Worm (Caenorhabditis elegans): ENCODE data around the gene crn-2.

The crn-2 gene

DNA sequence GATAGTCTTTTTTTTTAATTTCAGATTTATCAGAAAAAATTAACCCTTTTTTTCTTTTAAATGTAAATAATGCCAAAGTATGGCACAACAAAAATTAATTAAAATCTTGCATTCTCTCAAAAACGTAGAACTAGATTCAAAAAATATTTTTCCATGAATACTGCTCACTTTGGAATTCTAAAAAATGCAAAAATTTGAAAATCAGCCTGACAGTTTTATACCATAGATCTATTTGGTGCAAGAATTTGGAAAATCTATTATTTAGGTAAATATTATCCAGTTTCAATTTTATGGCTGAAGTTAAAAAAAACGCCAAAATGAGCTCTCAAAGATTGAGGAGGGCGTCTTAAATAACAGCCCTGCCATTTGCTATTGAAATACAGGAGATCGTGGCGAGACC lies 14.7 kb upstream of the crn-2 start:
- TF ChIP-seq aha-1 (tag) = peak; percentile 94
- no peak for TF ChIP-seq gei-8 (GFP tag; optimal IDR thresholded peaks at IDR 0.05)

DNA sequence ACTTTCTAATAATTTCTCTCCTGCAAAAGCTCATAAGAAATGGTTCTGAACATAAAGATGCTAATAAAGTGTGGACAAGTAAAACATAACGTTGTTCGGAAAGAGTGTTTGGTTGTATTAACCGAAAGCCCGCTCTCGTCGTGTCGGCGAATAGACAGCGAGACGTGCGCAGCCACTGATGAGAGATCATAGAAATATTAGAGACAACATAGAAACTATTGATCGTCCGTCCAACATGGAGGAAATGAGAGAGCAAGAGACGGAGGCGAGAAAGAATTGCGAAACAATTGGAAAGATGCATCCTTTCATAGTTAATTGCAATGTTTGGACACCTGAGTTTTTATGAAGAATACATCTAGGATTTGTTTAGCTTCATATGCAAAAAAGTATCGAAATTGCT lies 13.9 kb upstream of the crn-2 start:
- TF ChIP-seq hif-1 (tag; optimal IDR thresholded peaks at IDR 0.05) (peak in 1 of 2 experiments; percentile 13), hlh-30 (tag; optimal IDR thresholded peaks at IDR 0.05; ENCODE audit: insufficient read depth) (peak; percentile 41), dve-1 (tag; optimal IDR thresholded peaks at IDR 0.05; ENCODE audit: insufficient read depth) (peak; percentile 71), nhr-11 (tag; optimal IDR thresholded peaks at IDR 0.05) (peak; percentile 3), nhr-6 (tag; optimal IDR thresholded peaks at IDR 0.05) (peak; percentile 24), dpl-1 (GFP tag; optimal IDR thresholded peaks at IDR 0.05) (peak; percentile 43), Y48G9A.11 (GFP tag; IDR thresholded peaks at IDR 0.05) (no peak), hlh-11 (tag; optimal IDR thresholded peaks at IDR 0.05) (peak; percentile 40), lin-29 (GFP tag; IDR thresholded peaks at IDR 0.05) (no peak), mep-1 (tag; optimal IDR thresholded peaks at IDR 0.05) (peak; percentile 71), nhr-28 (tag; optimal IDR thresholded peaks at IDR 0.05) (peak; percentile 49), daf-12 (tag; optimal IDR thresholded peaks at IDR 0.05) (no peak), lsy-2 (tag; optimal IDR thresholded peaks at IDR 0.05) (peak; percentile 41 to 81), lir-3 (tag; optimal IDR thresholded peaks at IDR 0.05) (no peak), lin-39 (tag; optimal IDR thresholded peaks at IDR 0.05) (no peak), nhr-237 (tag; optimal IDR thresholded peaks at IDR 0.05) (no peak), mes-2 (tag; optimal IDR thresholded peaks at IDR 0.05; ENCODE audit: poor library complexity, severe bottlenecking) (peak; percentile 71), aha-1 (tag) (peak; percentile 76), ama-1 (optimal IDR thresholded peaks at IDR 0.05) (no peak), dmd-8 (GFP tag; IDR thresholded peaks at IDR 0.05) (no peak), daf-19 (GFP tag; conservative IDR thresholded peaks at IDR 0.05) (no peak), hmg-1.1 (GFP tag; IDR thresholded peaks at IDR 0.05) (peak; percentile 73), rbr-2 (tag; optimal IDR thresholded peaks at IDR 0.05) (peak; percentile 48), daf-16 (GFP tag; optimal IDR thresholded peaks at IDR 0.05) (no peak), daf-16 (tag; optimal IDR thresholded peaks at IDR 0.05) (peak; percentile 62), egl-43 (GFP tag; IDR thresholded peaks at IDR 0.05) (no peak), tra-1 (GFP tag; IDR thresholded peaks at IDR 0.05) (no peak), mxl-3 (GFP tag; optimal IDR thresholded peaks at IDR 0.05) (peak; percentile 46), ceh-28 (tag; optimal IDR thresholded peaks at IDR 0.05) (peak; percentile 58), skn-1 (tag; optimal IDR thresholded peaks at IDR 0.05) (no peak)

DNA sequence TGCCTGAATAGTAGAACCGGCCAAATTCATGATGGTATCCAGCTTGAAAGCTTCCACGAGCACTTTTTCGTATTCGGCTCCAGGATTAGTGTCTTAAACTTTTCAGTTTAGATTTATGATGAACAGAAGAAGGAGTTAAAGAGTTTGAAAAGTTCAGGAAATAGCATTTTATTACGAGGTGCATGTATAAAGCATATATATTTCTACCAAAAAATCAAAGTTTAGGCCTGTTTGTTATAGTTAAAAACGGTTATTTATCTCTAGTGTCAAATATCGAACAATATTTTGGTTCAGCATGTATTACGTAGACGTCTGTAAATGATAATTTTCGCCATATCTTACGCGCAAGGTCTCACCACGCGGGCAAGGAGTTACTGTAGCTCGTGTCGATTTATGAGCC lies 13.1 kb upstream of the crn-2 start, which contains the start of gene klc-2:
Gene klc-2, minus strand, starts transcription at position 101 of the 400 bp plus-strand sequence.
- TF ChIP-seq hlh-30 (tag; optimal IDR thresholded peaks at IDR 0.05; ENCODE audit: insufficient read depth) (no peak), lin-29 (GFP tag; IDR thresholded peaks at IDR 0.05) (no peak), ama-1 (optimal IDR thresholded peaks at IDR 0.05) (no peak), fkh-10 (GFP tag; optimal IDR thresholded peaks at IDR 0.05) (no peak), dve-1 (tag; optimal IDR thresholded peaks at IDR 0.05; ENCODE audit: insufficient read depth) (no peak), T20F7.1 (GFP tag; optimal IDR thresholded peaks at IDR 0.05) (no peak), mep-1 (tag; optimal IDR thresholded peaks at IDR 0.05) (no peak), gei-8 (GFP tag; optimal IDR thresholded peaks at IDR 0.05) (no peak), lin-15B (tag; optimal IDR thresholded peaks at IDR 0.05) (no peak)

DNA sequence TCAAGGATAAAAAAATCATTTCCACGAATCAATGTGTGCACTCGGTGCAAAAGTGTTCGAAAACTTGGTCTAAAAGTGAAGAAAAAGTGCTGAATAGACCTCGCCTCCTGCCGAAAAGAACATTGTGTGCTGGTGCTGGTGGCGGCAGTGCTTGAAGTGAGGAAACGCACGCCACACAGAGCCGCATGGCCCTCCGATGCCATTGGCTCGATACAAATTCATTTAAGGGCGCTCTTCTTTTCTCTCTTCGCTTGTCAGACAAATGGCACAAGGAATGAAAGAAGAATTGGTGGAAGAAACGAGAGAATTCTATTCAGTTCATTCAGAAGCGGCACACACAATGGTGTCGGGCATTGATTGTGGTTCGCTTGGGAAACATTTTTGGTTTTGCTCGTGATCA lies 12.1 kb upstream of the crn-2 start:
- no peak for TF ChIP-seq lin-38 (GFP tag; IDR thresholded peaks at IDR 0.05)
- 0 out of 2 replicates have a peak, but pooled peaks have one; percentile 28 for TF ChIP-seq madf-9 (GFP tag; conservative IDR thresholded peaks at IDR 0.05)
- TF ChIP-seq nhr-48 (tag; optimal IDR thresholded peaks at IDR 0.05) = peak; percentile 12
- TF ChIP-seq lin-15B (tag; optimal IDR thresholded peaks at IDR 0.05) = no peak
- TF ChIP-seq daf-19 (GFP tag; conservative IDR thresholded peaks at IDR 0.05) = no peak
- TF ChIP-seq lsy-2 (tag; optimal IDR thresholded peaks at IDR 0.05) = peak in 1 of 2 experiments; percentile 19
- TF ChIP-seq rbr-2 (tag; optimal IDR thresholded peaks at IDR 0.05) = peak; percentile 10
- no peak for TF ChIP-seq hlh-30 (tag; optimal IDR thresholded peaks at IDR 0.05; ENCODE audit: insufficient read depth)
- no peak for TF ChIP-seq ceh-20 (GFP tag; IDR thresholded peaks at IDR 0.05)
- TF ChIP-seq saeg-2 (GFP tag; IDR thresholded peaks at IDR 0.05) = no peak
- TF ChIP-seq unc-62 (GFP tag; optimal IDR thresholded peaks at IDR 0.05 in 1 of 2) = no peak
- no peak for TF ChIP-seq unc-62 (tag; optimal IDR thresholded peaks at IDR 0.05)
- TF ChIP-seq duxl-1 (tag; optimal IDR thresholded peaks at IDR 0.05; ENCODE audit: poor library complexity) = peak; percentile 7
- 0 out of 2 replicates have a peak, but pooled peaks have one; percentile 38 for TF ChIP-seq egl-43 (GFP tag; IDR thresholded peaks at IDR 0.05)
